Worm (Caenorhabditis elegans) whole organism, L2 larva: ENCODE measurements around the gene fbxa-169.

ENCODE experiments used
- C34F6.9 ChIP-seq: fragments of 150-350 bp; optimal IDR thresholded peaks from 2 replicates; lab custom pipeline; 2014; ENCODE audit warnings: missing biosample characterization, missing genetic modification characterization
- F13H6.1 ChIP-seq: sonication (generic microtip); optimal IDR thresholded peaks from 2 replicates; lab custom pipeline; 2016; ENCODE audit warnings: missing genetic modification characterization, missing compliant biosample characterization
- R02D3.7 ChIP-seq: fragments of 150-350 bp; optimal IDR thresholded peaks from 2 replicates; lab custom pipeline; 2014; ENCODE audit warnings: missing biosample characterization, missing genetic modification characterization
- Y55F3AM.14 ChIP-seq: fragments of 200-800 bp; sonication (Bioruptor generic); optimal IDR thresholded peaks from 2 replicates; lab custom pipeline; 2018; ENCODE audit warnings: mild to moderate bottlenecking, missing genetic modification characterization, missing compliant biosample characterization
- ZK546.5 ChIP-seq: sonication (generic microtip); optimal IDR thresholded peaks from 2 replicates; lab custom pipeline; 2017; ENCODE audit warnings: missing biosample characterization, missing genetic modification characterization
- alr-1 ChIP-seq: fragments of 150-350 bp; optimal IDR thresholded peaks from 2 replicates; lab custom pipeline; 2014; ENCODE audit warnings: missing biosample characterization, missing genetic modification characterization
- aly-2 ChIP-seq: fragments of 150-350 bp; optimal IDR thresholded peaks from 2 replicates; lab custom pipeline; 2014; ENCODE audit warnings: missing biosample characterization, missing genetic modification characterization
- ama-1 ChIP-seq: fragments of 150-350 bp; optimal IDR thresholded peaks from 2 replicates; lab custom pipeline; 2018; ENCODE audit warnings: inconsistent platforms
- blmp-1 ChIP-seq: sonication (generic microtip); optimal IDR thresholded peaks from 2 replicates; lab custom pipeline; 2017; ENCODE audit warnings: missing genetic modification characterization, mild to moderate bottlenecking, missing compliant biosample characterization, antibody characterized with exemption, moderate library complexity; ENCODE audit not compliant: insufficient read depth
- ceh-16 ChIP-seq: fragments of 150-350 bp; optimal IDR thresholded peaks from 2 replicates; lab custom pipeline; 2014; ENCODE audit warnings: missing biosample characterization, missing genetic modification characterization
- ceh-82 ChIP-seq: fragments of 150-350 bp; optimal IDR thresholded peaks from 2 replicates; lab custom pipeline; 2014; ENCODE audit warnings: missing biosample characterization, missing genetic modification characterization
- crh-2 ChIP-seq: sonication (generic microtip); optimal IDR thresholded peaks from 2 replicates; lab custom pipeline; 2017; ENCODE audit warnings: missing biosample characterization, missing genetic modification characterization
- dmd-4 ChIP-seq: sonication (generic microtip); optimal IDR thresholded peaks from 2 replicates; lab custom pipeline; 2017; ENCODE audit warnings: missing biosample characterization, missing genetic modification characterization
- egl-27 ChIP-seq: sonication (generic microtip); optimal IDR thresholded peaks from 3 replicates; lab custom pipeline; 2017; ENCODE audit warnings: missing biosample characterization, missing genetic modification reagents, missing genetic modification characterization
- elt-1 ChIP-seq: fragments of 150-350 bp; optimal IDR thresholded peaks from 2 replicates; lab custom pipeline; 2014; ENCODE audit warnings: missing biosample characterization, missing genetic modification characterization
- elt-3 ChIP-seq: sonication (generic microtip); optimal IDR thresholded peaks from 2 replicates; lab custom pipeline; 2017; ENCODE audit warnings: missing biosample characterization, missing genetic modification characterization
- fos-1 ChIP-seq: fragments of 150-350 bp; optimal IDR thresholded peaks from 2 replicates; lab custom pipeline; 2014; ENCODE audit warnings: missing biosample characterization, missing genetic modification characterization
- gmeb-1 ChIP-seq: fragments of 150-350 bp; optimal IDR thresholded peaks from 2 replicates; lab custom pipeline; 2014; ENCODE audit warnings: missing biosample characterization, missing genetic modification characterization
- lin-11 ChIP-seq: fragments of 150-350 bp; sonication (generic microtip); optimal IDR thresholded peaks from 2 replicates; lab custom pipeline; 2014; ENCODE audit warnings: missing biosample characterization, missing genetic modification characterization, inconsistent platforms, mixed read lengths
- lin-13 ChIP-seq: fragments of 150-350 bp; optimal IDR thresholded peaks from 2 replicates; lab custom pipeline; 2014; ENCODE audit warnings: missing biosample characterization, missing genetic modification reagents, missing genetic modification characterization
- lin-39 ChIP-seq: fragments of 150-350 bp; optimal IDR thresholded peaks from 2 replicates; lab custom pipeline; 2014; ENCODE audit warnings: missing biosample characterization, missing genetic modification reagents, missing genetic modification characterization
- lsy-2 ChIP-seq, 2 experiments: fragments of 150-350 bp in 1 of 2; sonication (generic microtip) in 1 of 2; optimal IDR thresholded peaks; 2 replicates each; lab custom pipeline; 2014 to 2017; ENCODE audit warnings: missing biosample characterization in 2 of 2, missing genetic modification characterization in 2 of 2
- mab-5 ChIP-seq: fragments of 150-350 bp; optimal IDR thresholded peaks from 2 replicates; lab custom pipeline; 2014; ENCODE audit warnings: missing biosample characterization, missing genetic modification characterization
- mbf-1 ChIP-seq: sonication (generic microtip); optimal IDR thresholded peaks from 2 replicates; lab custom pipeline; 2017; ENCODE audit warnings: missing biosample characterization, missing genetic modification characterization
- mdl-1 ChIP-seq, 2 experiments: fragments of 150-350 bp in 1 of 2; sonication (generic microtip) in 1 of 2; optimal IDR thresholded peaks; 2 replicates each; lab custom pipeline; 2017; ENCODE audit warnings: missing biosample characterization in 2 of 2, missing genetic modification characterization in 2 of 2
- nhr-10 ChIP-seq: sonication (generic microtip); optimal IDR thresholded peaks from 2 replicates; lab custom pipeline; 2017; ENCODE audit warnings: missing biosample characterization, missing genetic modification characterization
- nhr-11 ChIP-seq: fragments of 150-350 bp; optimal IDR thresholded peaks from 2 replicates; lab custom pipeline; 2014; ENCODE audit warnings: missing biosample characterization, missing genetic modification characterization
- nhr-12 ChIP-seq: fragments of 150-350 bp; optimal IDR thresholded peaks from 2 replicates; lab custom pipeline; 2014; ENCODE audit warnings: missing biosample characterization, missing genetic modification characterization
- nhr-129 ChIP-seq: fragments of 150-350 bp; optimal IDR thresholded peaks from 2 replicates; lab custom pipeline; 2014; ENCODE audit warnings: missing biosample characterization, missing genetic modification characterization
- nhr-21 ChIP-seq: fragments of 150-350 bp; optimal IDR thresholded peaks from 2 replicates; lab custom pipeline; 2014; ENCODE audit warnings: missing biosample characterization, missing genetic modification characterization
- nhr-23 ChIP-seq: fragments of 150-350 bp; optimal IDR thresholded peaks from 2 replicates; lab custom pipeline; 2014; ENCODE audit warnings: missing biosample characterization, missing genetic modification reagents, missing genetic modification characterization
- nhr-237 ChIP-seq: fragments of 150-350 bp; optimal IDR thresholded peaks from 2 replicates; lab custom pipeline; 2014; ENCODE audit warnings: missing biosample characterization, missing genetic modification characterization
- nhr-25 ChIP-seq: fragments of 150-350 bp; sonication (generic microtip); optimal IDR thresholded peaks from 3 replicates; lab custom pipeline; 2014; ENCODE audit warnings: missing biosample characterization, missing genetic modification characterization
- nhr-6 ChIP-seq: fragments of 150-350 bp; optimal IDR thresholded peaks from 2 replicates; lab custom pipeline; 2014; ENCODE audit warnings: missing biosample characterization, missing genetic modification characterization
- nhr-77 ChIP-seq: fragments of 150-350 bp; optimal IDR thresholded peaks from 2 replicates; lab custom pipeline; 2014; ENCODE audit warnings: missing biosample characterization, missing genetic modification characterization
- peb-1 ChIP-seq: fragments of 150-350 bp; optimal IDR thresholded peaks from 2 replicates; lab custom pipeline; 2014; ENCODE audit warnings: missing biosample characterization, missing genetic modification characterization
- sem-4 ChIP-seq: fragments of 150-350 bp; optimal IDR thresholded peaks from 2 replicates; lab custom pipeline; 2014; ENCODE audit warnings: missing biosample characterization, missing genetic modification reagents, missing genetic modification characterization
- skn-1 ChIP-seq: sonication (generic microtip); optimal IDR thresholded peaks from 2 replicates; lab custom pipeline; 2017; ENCODE audit warnings: missing biosample characterization, missing genetic modification characterization
- sma-3 ChIP-seq: sonication (generic microtip); optimal IDR thresholded peaks from 2 replicates; lab custom pipeline; 2016; ENCODE audit warnings: missing genetic modification reagents, missing genetic modification characterization, missing compliant biosample characterization
- sma-9 ChIP-seq, 2 experiments: fragments of 150-350 bp in 1 of 2; sonication (generic microtip) in 1 of 2; optimal IDR thresholded peaks; 2 replicates each; lab custom pipeline; 2014 to 2016; ENCODE audit warnings: missing genetic modification characterization in 2 of 2, mild to moderate bottlenecking in 1 of 2, missing biosample characterization in 1 of 2, missing compliant biosample characterization in 1 of 2, missing genetic modification reagents in 1 of 2, moderate library complexity in 1 of 2
- snpc-4 ChIP-seq: fragments of 150-350 bp; optimal IDR thresholded peaks from 2 replicates; lab custom pipeline; 2014; ENCODE audit warnings: missing biosample characterization, missing genetic modification characterization
- unc-39 ChIP-seq: fragments of 150-350 bp; optimal IDR thresholded peaks from 2 replicates; lab custom pipeline; 2014; ENCODE audit warnings: missing biosample characterization, missing genetic modification characterization
- unc-55 ChIP-seq: fragments of 150-350 bp; sonication (generic microtip); optimal IDR thresholded peaks from 3 replicates; lab custom pipeline; 2014; ENCODE audit warnings: missing biosample characterization, missing genetic modification reagents, missing genetic modification characterization
- unc-62 ChIP-seq: fragments of 150-350 bp; optimal IDR thresholded peaks from 2 replicates; lab custom pipeline; 2014; ENCODE audit warnings: missing biosample characterization, missing genetic modification reagents, missing genetic modification characterization
- zag-1 ChIP-seq: fragments of 150-350 bp; optimal IDR thresholded peaks from 2 replicates; lab custom pipeline; 2014; ENCODE audit warnings: missing biosample characterization, missing genetic modification characterization
- ztf-1 ChIP-seq: fragments of 200-800 bp; sonication (Bioruptor generic); conservative IDR thresholded peaks from 2 replicates; pipeline ENCODE4 v1.3.6; 2022; ENCODE audit warnings: missing genetic modification characterization, missing compliant biosample characterization
- ztf-11 ChIP-seq: sonication (generic microtip); optimal IDR thresholded peaks from 2 replicates; lab custom pipeline; 2017; ENCODE audit warnings: missing biosample characterization, missing genetic modification characterization
- ztf-4 ChIP-seq: fragments of 150-350 bp; optimal IDR thresholded peaks from 2 replicates; lab custom pipeline; 2014; ENCODE audit warnings: missing biosample characterization, missing genetic modification characterization

The fbxa-169 gene

ce11 chrII:13638576-13638975, 9.8 kb upstream of the fbxa-169 start (continued):
- TF ChIP-seq skn-1 (no peak), lsy-2 (tag; optimal IDR thresholded peaks at IDR 0.05; lab: Kevin White, UChicago) (peak in 1 of 2 experiments; percentile 39), ztf-11 (tag; lab: Kevin White, UChicago) (no peak), ztf-1 (GFP tag; lab: Robert Waterston, UW) (no peak), elt-3 (no peak), nhr-129 (tag; lab: Kevin White, UChicago) (peak; percentile 9), unc-55 (GFP tag; lab: Kevin White, UChicago) (no peak), mdl-1 (tag; optimal IDR thresholded peaks at IDR 0.05; lab: Kevin White, UChicago) (no peak), nhr-237 (tag; lab: Kevin White, UChicago) (no peak), lin-13 (GFP tag; lab: Kevin White, UChicago) (no peak), mab-5 (tag; lab: Kevin White, UChicago) (no peak), Y55F3AM.14 (no peak)

ce11 chrII:13640210-13640609, 8.1 kb upstream of the fbxa-169 start:
- no peak for TF ChIP-seq nhr-6
- TF ChIP-seq mab-5 (tag; lab: Kevin White, UChicago), result no peak
- no peak for TF ChIP-seq snpc-4 (tag; lab: Kevin White, UChicago)
- TF ChIP-seq zag-1 (tag; lab: Kevin White, UChicago), result no peak
- TF ChIP-seq dmd-4, result no peak
- no peak for TF ChIP-seq ama-1
- peak in 1 of 2 experiments; percentile 38 for TF ChIP-seq lsy-2 (tag; optimal IDR thresholded peaks at IDR 0.05; lab: Kevin White, UChicago)
- no peak for TF ChIP-seq mbf-1 (tag; lab: Kevin White, UChicago)
- no peak for TF ChIP-seq sma-3 (GFP tag; lab: Kevin White, UChicago)
- TF ChIP-seq ceh-82, result no peak
- TF ChIP-seq nhr-12 (tag; lab: Kevin White, UChicago), result no peak
- no peak for TF ChIP-seq Y55F3AM.14
- TF ChIP-seq unc-39, result no peak
- TF ChIP-seq sem-4, result no peak
- TF ChIP-seq sma-9 (GFP tag; optimal IDR thresholded peaks at IDR 0.05; lab: Kevin White, UChicago), result peak; percentile 85
- no peak for TF ChIP-seq sma-9 (tag; optimal IDR thresholded peaks at IDR 0.05; lab: Kevin White, UChicago)
- TF ChIP-seq ZK546.5, result no peak
- no peak for TF ChIP-seq lin-11
- no peak for TF ChIP-seq nhr-23 (tag; lab: Kevin White, UChicago)
- peak; percentile 39 for TF ChIP-seq F13H6.1 (tag; lab: Kevin White, UChicago)
- no peak for TF ChIP-seq alr-1 (tag; lab: Kevin White, UChicago)
- no peak for TF ChIP-seq lin-13 (GFP tag; lab: Kevin White, UChicago)
- no peak for TF ChIP-seq nhr-129 (tag; lab: Kevin White, UChicago)
- no peak for TF ChIP-seq ztf-1 (GFP tag; lab: Robert Waterston, UW)
- no peak for TF ChIP-seq unc-62 (GFP tag; lab: Kevin White, UChicago)
- TF ChIP-seq nhr-11 (tag; lab: Kevin White, UChicago), result no peak
- TF ChIP-seq nhr-21 (tag; lab: Kevin White, UChicago), result peak; percentile 7
- TF ChIP-seq peb-1 (tag; lab: Kevin White, UChicago), result no peak
- TF ChIP-seq ztf-11 (tag; lab: Kevin White, UChicago), result no peak
- TF ChIP-seq elt-3, result no peak
- TF ChIP-seq nhr-10 (tag; lab: Kevin White, UChicago), result no peak
- no peak for TF ChIP-seq ztf-4 (tag; lab: Kevin White, UChicago)
- no peak for TF ChIP-seq nhr-237 (tag; lab: Kevin White, UChicago)
- TF ChIP-seq gmeb-1 (tag; lab: Kevin White, UChicago), result no peak
- peak; percentile 1 for TF ChIP-seq blmp-1 (tag; lab: Kevin White, UChicago)
- TF ChIP-seq nhr-25 (tag; lab: Kevin White, UChicago), result peak; percentile 49
- no peak for TF ChIP-seq nhr-77 (tag; lab: Kevin White, UChicago)
- TF ChIP-seq elt-1, result no peak
- peak; percentile 45 for TF ChIP-seq fos-1 (tag; lab: Kevin White, UChicago)
- no peak for TF ChIP-seq lin-39 (tag; lab: Kevin White, UChicago)
- TF ChIP-seq crh-2 (tag; lab: Kevin White, UChicago), result peak; percentile 49
- no peak for TF ChIP-seq skn-1
- TF ChIP-seq mdl-1 (tag; optimal IDR thresholded peaks at IDR 0.05; lab: Kevin White, UChicago), result no peak
- TF ChIP-seq aly-2 (tag; lab: Kevin White, UChicago), result no peak
- TF ChIP-seq ceh-16 (tag; lab: Kevin White, UChicago), result no peak
- TF ChIP-seq C34F6.9 (tag; lab: Kevin White, UChicago), result peak; percentile 39
- no peak for TF ChIP-seq R02D3.7 (tag; lab: Kevin White, UChicago)
- peak; percentile 50 for TF ChIP-seq unc-55 (GFP tag; lab: Kevin White, UChicago)
- TF ChIP-seq egl-27, result no peak
